Worm (Caenorhabditis elegans) whole organism, L1 larva: ENCODE results near the gene mig-39.

Source experiments
- C04F5.9 ChIP-seq: sonication (generic microtip); optimal IDR thresholded peaks from 2 replicates; lab custom pipeline; 2016; ENCODE audit warnings: missing genetic modification characterization, missing compliant biosample characterization
- C16A3.4 ChIP-seq: fragments of 150-350 bp; optimal IDR thresholded peaks from 2 replicates; lab custom pipeline; 2014; ENCODE audit warnings: missing biosample characterization, missing genetic modification characterization
- C34B4.2 ChIP-seq: sonication (generic microtip); optimal IDR thresholded peaks from 2 replicates; lab custom pipeline; 2017; ENCODE audit warnings: mild to moderate bottlenecking, missing genetic modification characterization, missing compliant biosample characterization
- F16B12.6 ChIP-seq: fragments of 150-350 bp; optimal IDR thresholded peaks from 2 replicates; lab custom pipeline; 2014; ENCODE audit warnings: missing biosample characterization, missing genetic modification characterization
- Y116A8C.19 ChIP-seq: sonication (generic microtip); optimal IDR thresholded peaks from 2 replicates; lab custom pipeline; 2016; ENCODE audit warnings: missing compliant biosample characterization, missing genetic modification characterization, borderline replicate concordance
- alr-1 ChIP-seq: fragments of 200-800 bp; sonication (Bioruptor generic); optimal IDR thresholded peaks from 2 replicates; lab custom pipeline; 2018; ENCODE audit warnings: borderline replicate concordance, mild to moderate bottlenecking, missing genetic modification characterization, missing compliant biosample characterization
- blmp-1 ChIP-seq: fragments of 150-350 bp; optimal IDR thresholded peaks from 2 replicates; lab custom pipeline; 2014; ENCODE audit warnings: missing biosample characterization, missing genetic modification characterization
- ceh-8 ChIP-seq: fragments of 200-800 bp; sonication (Bioruptor generic); optimal IDR thresholded peaks from 2 replicates; lab custom pipeline; 2018; ENCODE audit warnings: mild to moderate bottlenecking, missing genetic modification characterization, moderate library complexity, missing compliant biosample characterization
- ceh-82 ChIP-seq, 3 experiments: fragments of 150-350 bp in 1 of 3; sonication (generic microtip) in 2 of 3; optimal IDR thresholded peaks; 2 replicates each; lab custom pipeline; 2014 to 2017; ENCODE audit warnings: missing biosample characterization in 3 of 3, missing genetic modification characterization in 3 of 3
- ceh-90 ChIP-seq: sonication (generic microtip); optimal IDR thresholded peaks from 2 replicates; lab custom pipeline; 2016; ENCODE audit warnings: missing genetic modification characterization, missing compliant biosample characterization
- ces-1 ChIP-seq: fragments of 150-350 bp; optimal IDR thresholded peaks from 2 replicates; lab custom pipeline; 2014; ENCODE audit warnings: missing biosample characterization, missing genetic modification reagents, missing genetic modification characterization
- dpl-1 ChIP-seq, 3 experiments: fragments of 150-350 bp in 2 of 3; sonication (generic microtip) in 1 of 3; optimal IDR thresholded peaks; 2 replicates each; lab custom pipeline; 2014 to 2017; ENCODE audit warnings: missing biosample characterization in 3 of 3, missing genetic modification characterization in 3 of 3, missing genetic modification reagents in 3 of 3
- efl-3 ChIP-seq: fragments of 200-800 bp; sonication (Bioruptor generic); optimal IDR thresholded peaks from 2 replicates; lab custom pipeline; 2018; ENCODE audit warnings: mild to moderate bottlenecking, missing genetic modification characterization, missing compliant biosample characterization
- egl-13 ChIP-seq: sonication (generic microtip); optimal IDR thresholded peaks from 2 replicates; lab custom pipeline; 2016; ENCODE audit warnings: missing genotype, missing genetic modification reagents, missing genetic modification characterization, missing compliant biosample characterization
- egl-27 ChIP-seq, 2 experiments: fragments of 150-350 bp in 1 of 2; sonication (generic microtip); optimal IDR thresholded peaks; 3 replicates each; lab custom pipeline; 2017 to 2018; ENCODE audit warnings: missing biosample characterization in 2 of 2, missing genetic modification characterization in 2 of 2, missing genetic modification reagents in 2 of 2
- elt-3 ChIP-seq, 6 experiments: fragments of 150-350 bp in 1 of 6; sonication (generic microtip); optimal IDR thresholded peaks; 2 replicates each; lab custom pipeline; 2017 to 2018; ENCODE audit warnings: missing biosample characterization in 6 of 6, missing genetic modification characterization in 6 of 6, inconsistent platforms in 1 of 6
- ets-5 ChIP-seq: fragments of 200-800 bp; sonication (Bioruptor generic); IDR thresholded peaks from 2 replicates; pipeline ENCODE4 v1.3.6; 2022; ENCODE audit warnings: missing genetic modification characterization, missing compliant biosample characterization
- fkh-8 ChIP-seq: sonication (generic microtip); optimal IDR thresholded peaks from 2 replicates; lab custom pipeline; 2016; ENCODE audit warnings: mild to moderate bottlenecking, missing genetic modification characterization, missing compliant biosample characterization
- fos-1 ChIP-seq: fragments of 150-350 bp; optimal IDR thresholded peaks from 2 replicates; lab custom pipeline; 2014; ENCODE audit warnings: missing biosample characterization, missing genetic modification characterization
- grh-1 ChIP-seq: fragments of 200-800 bp; sonication (Bioruptor generic); IDR thresholded peaks from 2 replicates; pipeline ENCODE4 v1.3.6; 2022; ENCODE audit warnings: missing genetic modification reagents, missing genetic modification characterization, missing compliant biosample characterization
- irx-1 ChIP-seq: sonication (generic microtip); optimal IDR thresholded peaks from 2 replicates; lab custom pipeline; 2016; ENCODE audit warnings: missing genetic modification characterization, missing compliant biosample characterization
- lin-14 ChIP-seq: fragments of 200-800 bp; sonication (Bioruptor generic); optimal IDR thresholded peaks from 2 replicates; lab custom pipeline; 2018; ENCODE audit warnings: mild to moderate bottlenecking, missing genetic modification characterization, moderate library complexity, missing compliant biosample characterization
- lin-15B ChIP-seq: fragments of 150-350 bp; sonication (generic microtip); optimal IDR thresholded peaks from 3 replicates; lab custom pipeline; 2014; ENCODE audit warnings: missing biosample characterization, missing genetic modification characterization
- lin-35 ChIP-seq, 2 experiments: fragments of 150-350 bp; optimal IDR thresholded peaks; 2 replicates each; lab custom pipeline; 2014; ENCODE audit warnings: missing biosample characterization in 2 of 2, missing genetic modification characterization in 2 of 2, missing genetic modification reagents in 2 of 2
- lsy-2 ChIP-seq, 2 experiments: fragments of 150-350 bp; optimal IDR thresholded peaks; 2 replicates each; lab custom pipeline; 2014; ENCODE audit warnings: missing biosample characterization in 2 of 2, missing genetic modification characterization in 2 of 2
- mdl-1 ChIP-seq, 2 experiments: fragments of 150-350 bp; optimal IDR thresholded peaks; 2 replicates each; lab custom pipeline; 2014 to 2017; ENCODE audit warnings: missing biosample characterization in 2 of 2, missing genetic modification characterization in 2 of 2, inconsistent platforms in 1 of 2
- mef-2 ChIP-seq: fragments of 150-350 bp; optimal IDR thresholded peaks from 2 replicates; lab custom pipeline; 2014; ENCODE audit warnings: missing biosample characterization, missing genetic modification characterization
- mep-1 ChIP-seq: fragments of 150-350 bp; optimal IDR thresholded peaks from 2 replicates; lab custom pipeline; 2014; ENCODE audit warnings: missing biosample characterization, missing genetic modification characterization
- nhr-11 ChIP-seq: fragments of 150-350 bp; optimal IDR thresholded peaks from 2 replicates; lab custom pipeline; 2014; ENCODE audit warnings: missing biosample characterization, missing genetic modification characterization
- nhr-12 ChIP-seq: sonication (generic microtip); optimal IDR thresholded peaks from 2 replicates; lab custom pipeline; 2017; ENCODE audit warnings: missing biosample characterization, missing genetic modification characterization
- nhr-20 ChIP-seq: sonication (generic microtip); optimal IDR thresholded peaks from 2 replicates; lab custom pipeline; 2016; ENCODE audit warnings: mild to moderate bottlenecking, missing genetic modification characterization, missing compliant biosample characterization
- nhr-237 ChIP-seq: fragments of 150-350 bp; optimal IDR thresholded peaks from 2 replicates; lab custom pipeline; 2014; ENCODE audit warnings: missing biosample characterization, missing genetic modification characterization
- nhr-47 ChIP-seq: sonication (generic microtip); optimal IDR thresholded peaks from 2 replicates; lab custom pipeline; 2016; ENCODE audit warnings: mild to moderate bottlenecking, missing genetic modification characterization, moderate library complexity, missing compliant biosample characterization
- nhr-71 ChIP-seq: sonication (generic microtip); optimal IDR thresholded peaks from 2 replicates; lab custom pipeline; 2016; ENCODE audit warnings: mild to moderate bottlenecking, missing genetic modification characterization, moderate library complexity, missing compliant biosample characterization
- nhr-76 ChIP-seq: sonication (generic microtip); optimal IDR thresholded peaks from 2 replicates; lab custom pipeline; 2017; ENCODE audit warnings: missing biosample characterization, missing genetic modification characterization
- nhr-77 ChIP-seq: fragments of 150-350 bp; optimal IDR thresholded peaks from 2 replicates; lab custom pipeline; 2014; ENCODE audit warnings: missing biosample characterization, missing genetic modification characterization
- nhr-84 ChIP-seq: sonication (generic microtip); optimal IDR thresholded peaks from 2 replicates; lab custom pipeline; 2017; ENCODE audit warnings: missing biosample characterization, missing genetic modification characterization
- pax-3 ChIP-seq: fragments of 200-800 bp; sonication (Bioruptor generic); optimal IDR thresholded peaks from 2 replicates; lab custom pipeline; 2018; ENCODE audit warnings: mild to moderate bottlenecking, missing genetic modification characterization, moderate library complexity, missing compliant biosample characterization
- rnt-1 ChIP-seq: sonication (generic microtip); optimal IDR thresholded peaks from 2 replicates; lab custom pipeline; 2016; ENCODE audit warnings: mild to moderate bottlenecking, missing genetic modification characterization, moderate library complexity, missing compliant biosample characterization
- skn-1 ChIP-seq: fragments of 150-350 bp; optimal IDR thresholded peaks from 2 replicates; lab custom pipeline; 2014; ENCODE audit warnings: missing biosample characterization, missing genetic modification characterization
- snu-23 ChIP-seq: sonication (generic microtip); optimal IDR thresholded peaks from 2 replicates; lab custom pipeline; 2016; ENCODE audit warnings: missing genetic modification characterization, missing compliant biosample characterization
- sup-37 ChIP-seq: fragments of 200-800 bp; sonication (Bioruptor generic); optimal IDR thresholded peaks from 2 replicates; lab custom pipeline; 2018; ENCODE audit warnings: mild to moderate bottlenecking, missing genetic modification characterization, missing compliant biosample characterization
- swsn-7 ChIP-seq: sonication (generic microtip); optimal IDR thresholded peaks from 2 replicates; lab custom pipeline; 2016; ENCODE audit warnings: missing genetic modification characterization, missing compliant biosample characterization
- tlp-1 ChIP-seq: fragments of 150-350 bp; optimal IDR thresholded peaks from 2 replicates; lab custom pipeline; 2014; ENCODE audit warnings: missing biosample characterization, missing genetic modification characterization
- unc-98 ChIP-seq: fragments of 200-800 bp; sonication (Bioruptor generic); IDR thresholded peaks from 2 replicates; pipeline ENCODE4 v1.3.6; 2022; ENCODE audit warnings: missing genetic modification characterization, missing compliant biosample characterization
- vab-15 ChIP-seq: sonication (generic microtip); optimal IDR thresholded peaks from 2 replicates; lab custom pipeline; 2017; ENCODE audit warnings: missing genotype, mild to moderate bottlenecking, missing genetic modification characterization, missing compliant biosample characterization
- xbp-1 ChIP-seq: sonication (generic microtip); optimal IDR thresholded peaks from 2 replicates; lab custom pipeline; 2016; ENCODE audit warnings: missing genetic modification characterization, missing compliant biosample characterization
- zag-1 ChIP-seq: fragments of 150-350 bp; optimal IDR thresholded peaks from 2 replicates; lab custom pipeline; 2014; ENCODE audit warnings: missing biosample characterization, missing genetic modification characterization
- zip-4 ChIP-seq: fragments of 200-800 bp; sonication (Bioruptor generic); optimal IDR thresholded peaks from 2 replicates; lab custom pipeline; 2018; ENCODE audit warnings: mild to moderate bottlenecking, missing genetic modification characterization, moderate library complexity, missing compliant biosample characterization
- ztf-4 ChIP-seq: fragments of 150-350 bp; optimal IDR thresholded peaks from 2 replicates; lab custom pipeline; 2014; ENCODE audit warnings: missing biosample characterization, missing genetic modification characterization

mig-39 gene

ce11 chrIII:8483853-8484252 lies 17.0 kb downstream of the mig-39 start, which contains the start of gene F42H10.3:
Gene F42H10.3 (plus strand): TSS chrIII:8484153.
- TF ChIP-seq blmp-1 = no peak
- no peak for TF ChIP-seq lin-14 (GFP tag; lab: Kevin White, UChicago)
- TF ChIP-seq nhr-84 (tag; lab: Kevin White, UChicago) = no peak
- TF ChIP-seq ceh-8 (GFP tag; lab: Kevin White, UChicago) = no peak
- TF ChIP-seq skn-1 (tag; lab: Kevin White, UChicago) = no peak
- TF ChIP-seq fos-1 (tag; lab: Kevin White, UChicago) = no peak
- no peak for TF ChIP-seq C04F5.9 (tag; lab: Kevin White, UChicago)
- TF ChIP-seq alr-1 (tag; lab: Kevin White, UChicago) = no peak
- no peak for TF ChIP-seq grh-1 (GFP tag; lab: Robert Waterston, UW)
- TF ChIP-seq, all 84 proteins: peak for 0

ce11 chrIII:8490254-8490653 lies 23.4 kb downstream of the mig-39 start, which contains the start of the genes ess-2 and F42H10.2:
Gene ess-2 (minus strand): TSS chrIII:8490352.
Gene F42H10.2 (plus strand): TSS chrIII:8490620.
- TF ChIP-seq egl-13 (tag; lab: Kevin White, UChicago) = no peak
- no peak for TF ChIP-seq unc-98 (GFP tag; lab: Robert Waterston, UW)
- TF ChIP-seq nhr-71 (tag; lab: Kevin White, UChicago) = peak; percentile 53
- TF ChIP-seq nhr-11 = no peak
- TF ChIP-seq C04F5.9 (tag; lab: Kevin White, UChicago) = no peak
- TF ChIP-seq ceh-82 (tag; optimal IDR thresholded peaks at IDR 0.05; lab: Kevin White, UChicago) = peak in 2 of 3 experiments; percentile 19 to 46
- no peak for TF ChIP-seq mdl-1 (tag; optimal IDR thresholded peaks at IDR 0.05; lab: Kevin White, UChicago)
- TF ChIP-seq grh-1 (GFP tag; lab: Robert Waterston, UW) = no peak
- TF ChIP-seq elt-3 (tag; optimal IDR thresholded peaks at IDR 0.05; lab: Kevin White, UChicago) = peak in 1 of 6 experiments; percentile 26
- TF ChIP-seq nhr-237 (tag; lab: Kevin White, UChicago) = no peak
- TF ChIP-seq C16A3.4 (tag; lab: Kevin White, UChicago) = peak; percentile 67
- TF ChIP-seq nhr-20 (tag; lab: Kevin White, UChicago) = peak; percentile 39
- peak; percentile 43 for TF ChIP-seq swsn-7
- TF ChIP-seq nhr-12 (tag; lab: Kevin White, UChicago) = no peak
- peak; percentile 9 to 65 (median 33) for TF ChIP-seq dpl-1 (GFP tag; optimal IDR thresholded peaks at IDR 0.05; lab: Kevin White, UChicago)
- TF ChIP-seq zip-4 (GFP tag; lab: Kevin White, UChicago) = peak; percentile 83
- no peak for TF ChIP-seq irx-1 (tag; lab: Kevin White, UChicago)
- no peak for TF ChIP-seq zag-1 (tag; lab: Kevin White, UChicago)
- peak; percentile 64 to 87 for TF ChIP-seq lsy-2 (tag; optimal IDR thresholded peaks at IDR 0.05; lab: Kevin White, UChicago)
- no peak for TF ChIP-seq nhr-77
- no peak for TF ChIP-seq egl-27 (tag; optimal IDR thresholded peaks at IDR 0.05; lab: Kevin White, UChicago)
- no peak for TF ChIP-seq vab-15
- TF ChIP-seq ets-5 (GFP tag; lab: Robert Waterston, UW) = no peak
- TF ChIP-seq lin-15B (tag; lab: Kevin White, UChicago) = peak; percentile 71
- TF ChIP-seq ceh-90 (tag; lab: Kevin White, UChicago) = no peak
- TF ChIP-seq sup-37 (GFP tag; lab: Kevin White, UChicago) = no peak
- TF ChIP-seq F16B12.6 (tag; lab: Kevin White, UChicago) = no peak
- TF ChIP-seq nhr-84 (tag; lab: Kevin White, UChicago) = no peak
- peak; percentile 82 for TF ChIP-seq skn-1 (tag; lab: Kevin White, UChicago)
- no peak for TF ChIP-seq C34B4.2
- peak; percentile 62 for TF ChIP-seq snu-23 (GFP tag; lab: Kevin White, UChicago)
- no peak for TF ChIP-seq pax-3
- TF ChIP-seq lin-35 (GFP tag; optimal IDR thresholded peaks at IDR 0.05; lab: Kevin White, UChicago) = peak; percentile 55 to 74
- peak; percentile 45 for TF ChIP-seq mep-1 (tag; lab: Kevin White, UChicago)
- peak; percentile 36 for TF ChIP-seq xbp-1 (tag; lab: Kevin White, UChicago)
- TF ChIP-seq tlp-1 = no peak
- TF ChIP-seq nhr-47 (tag; lab: Kevin White, UChicago) = peak; percentile 31
- TF ChIP-seq rnt-1 (tag; lab: Kevin White, UChicago) = peak; percentile 40
- TF ChIP-seq ces-1 (GFP tag; lab: Kevin White, UChicago) = no peak
- TF ChIP-seq Y116A8C.19 = no peak
- no peak for TF ChIP-seq fkh-8 (tag; lab: Kevin White, UChicago)
- no peak for TF ChIP-seq mef-2 (tag; lab: Kevin White, UChicago)
- no peak for TF ChIP-seq nhr-76 (tag; lab: Kevin White, UChicago)
- no peak for TF ChIP-seq efl-3 (GFP tag; lab: Kevin White, UChicago)
- no peak for TF ChIP-seq ztf-4 (tag; lab: Kevin White, UChicago)
